Fruit fly (Drosophila melanogaster) whole organism, wandering third instar larva: ENCODE measurements around the gene Rala.

Experiments
- CG32264 ChIP-seq: fragments of 200-800 bp; sonication (Bioruptor generic); optimal IDR thresholded peaks from 2 replicates; lab custom pipeline; 2016; ENCODE audit warnings: missing biosample characterization, missing genetic modification characterization
- OdsH ChIP-seq: fragments of 200-800 bp; sonication (Bioruptor generic); optimal IDR thresholded peaks from 2 replicates; lab custom pipeline; 2016; ENCODE audit warnings: missing biosample characterization, mild to moderate bottlenecking, missing genetic modification characterization
- Rel ChIP-seq, 2 experiments: fragments of 200-800 bp; sonication (Bioruptor generic) in 1 of 2; optimal IDR thresholded peaks; 2 replicates in 1 of 2; 3 replicates in 1 of 2; lab custom pipeline; 2016 to 2019; ENCODE audit warnings: mild to moderate bottlenecking in 2 of 2, missing biosample characterization in 2 of 2, missing genetic modification characterization in 2 of 2, moderate library complexity in 1 of 2
- Sp1 ChIP-seq: fragments of 200-800 bp; sonication (Bioruptor generic); optimal IDR thresholded peaks from 3 replicates; lab custom pipeline; 2019; ENCODE audit warnings: missing biosample characterization, mild to moderate bottlenecking, missing genetic modification characterization, moderate library complexity
- pan ChIP-seq: fragments of >200 bp; optimal IDR thresholded peaks from 2 replicates; lab custom pipeline; 2017
- psq ChIP-seq: fragments of 200-800 bp; sonication (Bioruptor generic); optimal IDR thresholded peaks from 3 replicates; lab custom pipeline; 2017; ENCODE audit warnings: missing biosample characterization, mild to moderate bottlenecking, missing genetic modification characterization, moderate library complexity

- peak; percentile 29 for TF ChIP-seq Rel (GFP tag; optimal IDR thresholded peaks at IDR 0.05; lab: Kevin White, UChicago)
- TF ChIP-seq Rel (tag; optimal IDR thresholded peaks at IDR 0.05; lab: Kevin White, UChicago): peak; percentile 42
- TF ChIP-seq OdsH (GFP tag; lab: Kevin White, UChicago): peak; percentile 71
- TF ChIP-seq CG32264 (GFP tag; lab: Kevin White, UChicago): no peak
- peak; percentile 94 for TF ChIP-seq psq (GFP tag; lab: Kevin White, UChicago)
- TF ChIP-seq Sp1: peak; percentile 92
- no peak for TF ChIP-seq pan (lab: Kevin White, UChicago)
These were observed 41.5 kb downstream of the Rala start for dm6 chrX:3677847-3678411.
